Fruit fly (Drosophila melanogaster) whole organism, pupa: Measurements from ENCODE around the gene Obp99d.

Source experiments
- CG15710 ChIP-seq: fragments of 200-800 bp; sonication (Bioruptor generic); optimal IDR thresholded peaks from 2 replicates; lab custom pipeline; 2018; ENCODE audit warnings: missing biosample characterization, mild to moderate bottlenecking, missing genetic modification characterization, moderate library complexity
- CG8301 ChIP-seq: fragments of 200-800 bp; sonication (Bioruptor generic); optimal IDR thresholded peaks from 2 replicates; lab custom pipeline; 2018; ENCODE audit warnings: missing biosample characterization, mild to moderate bottlenecking, missing genetic modification characterization
- CG9948 ChIP-seq: fragments of 200-800 bp; sonication (Bioruptor generic); optimal IDR thresholded peaks from 2 replicates; lab custom pipeline; 2018; ENCODE audit warnings: missing biosample characterization, mild to moderate bottlenecking, missing genetic modification characterization, moderate library complexity
- D1 ChIP-seq: fragments of 200-800 bp; sonication (Bioruptor generic); optimal IDR thresholded peaks from 2 replicates; lab custom pipeline; 2018; ENCODE audit warnings: missing biosample characterization, mild to moderate bottlenecking, missing genetic modification characterization, moderate library complexity
- Ets98B ChIP-seq: fragments of 200-800 bp; sonication (Bioruptor generic); IDR thresholded peaks from 2 replicates; pipeline ENCODE4 v1.3.6; 2022; ENCODE audit warnings: missing biosample characterization, missing genetic modification characterization
- gl ChIP-seq: fragments of 200-800 bp; sonication (Bioruptor generic); optimal IDR thresholded peaks from 2 replicates; lab custom pipeline; 2018; ENCODE audit warnings: missing biosample characterization, mild to moderate bottlenecking, missing genetic modification characterization
- rn ChIP-seq: fragments of 200-800 bp; sonication (Bioruptor generic); IDR thresholded peaks from 2 replicates; pipeline ENCODE4 v1.3.6; 2022; ENCODE audit warnings: missing biosample characterization, missing genetic modification characterization

dm6 chr3R:29704557-29704956 lies 9.7 kb upstream of the Obp99d start:
- TF ChIP-seq rn (GFP tag; lab: Robert Waterston, UW) (no peak), gl (tag; lab: Kevin White, UChicago) (no peak), CG8301 (tag; lab: Kevin White, UChicago) (no peak), Ets98B (GFP tag; lab: Robert Waterston, UW) (no peak), CG15710 (tag; lab: Kevin White, UChicago) (no peak), CG9948 (tag; lab: Kevin White, UChicago) (no peak), D1 (tag; lab: Kevin White, UChicago) (no peak)
